Worm (Caenorhabditis elegans): ENCODE measurements around the gene F26F2.1.

ce11 chrV:20604606-20605155, 43.0 kb upstream of the F26F2.1 start, which contains the start of gene ttr-57:
- TF ChIP-seq aptf-3 (GFP tag; IDR thresholded peaks at IDR 0.05) (no peak), C17E4.6 (GFP tag; IDR thresholded peaks at IDR 0.05) (no peak), nfya-2 (GFP tag; IDR thresholded peaks at IDR 0.05) (no peak), sptf-2 (GFP tag; optimal IDR thresholded peaks at IDR 0.05) (no peak)
